Worm (Caenorhabditis elegans): ENCODE measurements around the gene degl-2.

The degl-2 gene

DNA sequence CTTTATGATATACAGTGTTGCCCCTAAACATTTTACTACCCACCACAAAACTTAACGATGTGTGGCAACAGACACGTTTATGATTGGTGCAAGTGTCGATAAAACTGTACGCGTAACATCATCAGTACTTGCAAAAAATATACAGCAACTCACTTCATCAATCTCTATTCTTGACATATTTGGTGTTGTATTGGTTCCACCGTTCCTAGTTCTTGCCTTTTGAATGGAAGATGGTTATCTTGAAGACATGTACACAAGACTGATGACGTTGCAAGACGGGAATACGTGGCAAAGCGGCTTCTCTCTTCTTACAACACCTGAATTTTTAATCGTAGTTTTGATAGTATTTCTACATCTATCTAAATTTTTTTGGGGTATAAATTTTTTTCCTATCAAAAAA, 32.4 kb upstream of the degl-2 start:
- TF ChIP-seq pha-4 (GFP tag; IDR thresholded peaks at IDR 0.05) = no peak
- no peak for TF ChIP-seq pha-4 (tag; optimal IDR thresholded peaks at IDR 0.05)
- TF ChIP-seq nhr-48 (tag; optimal IDR thresholded peaks at IDR 0.05) = no peak
- TF ChIP-seq attf-4 (tag; optimal IDR thresholded peaks at IDR 0.05) = no peak
- no peak for TF ChIP-seq mdt-29 (GFP tag; IDR thresholded peaks at IDR 0.05)
- no peak for TF ChIP-seq F26F4.8 (GFP tag; conservative IDR thresholded peaks at IDR 0.05)
- no peak for TF ChIP-seq tra-1 (GFP tag; IDR thresholded peaks at IDR 0.05)
- TF ChIP-seq dpl-1 (GFP tag; optimal IDR thresholded peaks at IDR 0.05) = no peak
- TF ChIP-seq dmd-9 (GFP tag; IDR thresholded peaks at IDR 0.05) = no peak
- no peak for TF ChIP-seq saeg-2 (GFP tag; IDR thresholded peaks at IDR 0.05)
- no peak for TF ChIP-seq pqm-1 (tag; optimal IDR thresholded peaks at IDR 0.05)
- TF ChIP-seq Y75B8A.6 (GFP tag; IDR thresholded peaks at IDR 0.05) = no peak
- TF ChIP-seq ceh-62 (tag; optimal IDR thresholded peaks at IDR 0.05) = no peak
- no peak for TF ChIP-seq snpc-1.2 (GFP tag; IDR thresholded peaks at IDR 0.05)
- TF ChIP-seq mxl-3 (GFP tag; optimal IDR thresholded peaks at IDR 0.05) = no peak
- no peak for TF ChIP-seq Y48G9A.11 (GFP tag; IDR thresholded peaks at IDR 0.05)
- no peak for TF ChIP-seq rbr-2 (tag; optimal IDR thresholded peaks at IDR 0.05)
- TF ChIP-seq T20F7.1 (GFP tag; optimal IDR thresholded peaks at IDR 0.05) = no peak

DNA sequence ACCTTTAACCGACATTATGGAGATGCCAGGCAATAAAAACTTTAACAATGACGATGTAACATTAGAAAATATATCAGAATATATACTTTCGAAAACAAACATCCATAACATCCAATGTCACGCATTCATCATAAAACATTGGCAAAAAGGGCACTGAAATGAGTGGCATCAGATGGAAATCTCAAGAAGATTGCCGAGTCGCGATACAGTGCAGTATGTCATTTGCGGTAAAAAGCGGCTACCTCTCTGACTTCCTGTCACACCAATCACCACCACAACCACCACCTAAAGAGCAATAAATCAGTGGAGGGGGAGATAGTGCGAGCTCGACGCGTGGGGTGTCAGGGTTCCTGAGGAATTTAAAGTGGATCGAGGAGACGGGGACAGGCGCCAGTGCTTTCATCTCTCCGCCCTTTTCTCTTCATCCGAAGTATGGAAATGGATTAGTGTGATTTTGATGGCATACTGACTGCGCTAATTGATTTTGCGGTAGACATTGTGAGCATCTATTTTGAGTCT, 30.2 kb upstream of the degl-2 start:
- TF ChIP-seq pqm-1 (tag; optimal IDR thresholded peaks at IDR 0.05) = no peak
- TF ChIP-seq daf-16 (GFP tag; optimal IDR thresholded peaks at IDR 0.05) = no peak
- no peak for TF ChIP-seq daf-16 (tag; optimal IDR thresholded peaks at IDR 0.05)
- TF ChIP-seq R02D3.7 (tag; optimal IDR thresholded peaks at IDR 0.05) = no peak
- TF ChIP-seq attf-4 (tag; optimal IDR thresholded peaks at IDR 0.05) = no peak
- TF ChIP-seq unc-62 (GFP tag; optimal IDR thresholded peaks at IDR 0.05 in 1 of 2) = peak in 1 of 2 experiments; percentile 44
- TF ChIP-seq unc-62 (tag; optimal IDR thresholded peaks at IDR 0.05) = no peak
- no peak for TF ChIP-seq F37D6.2 (tag; optimal IDR thresholded peaks at IDR 0.05)
- TF ChIP-seq nhr-48 (tag; optimal IDR thresholded peaks at IDR 0.05) = no peak

DNA sequence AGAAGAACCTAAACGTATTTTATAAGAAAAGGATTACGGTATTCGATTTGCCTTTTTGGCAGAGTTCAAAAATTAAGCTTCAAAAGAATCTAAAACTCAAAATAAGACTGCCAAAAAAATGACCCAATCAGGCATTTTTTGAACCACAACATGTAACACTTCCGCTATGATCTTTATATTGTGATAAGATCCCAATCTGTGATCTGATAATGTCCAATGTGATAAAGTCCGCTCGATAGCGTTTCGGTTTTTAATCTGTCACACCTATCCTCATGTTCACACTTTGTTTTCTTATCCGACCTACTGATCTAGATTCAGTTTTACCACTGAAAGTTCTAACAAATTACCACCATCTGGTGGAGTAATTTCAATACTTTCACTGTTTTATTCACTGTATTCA, 29.2 kb upstream of the degl-2 start:
- TF ChIP-seq zip-2 (tag; optimal IDR thresholded peaks at IDR 0.05) = no peak
- TF ChIP-seq spr-1 (tag; optimal IDR thresholded peaks at IDR 0.05) = no peak
- no peak for TF ChIP-seq nhr-10 (tag; optimal IDR thresholded peaks at IDR 0.05)
- no peak for TF ChIP-seq daf-12 (tag; optimal IDR thresholded peaks at IDR 0.05)
- TF ChIP-seq nhr-25 (tag; optimal IDR thresholded peaks at IDR 0.05; ENCODE audit: borderline replicate concordance, insufficient read depth) = no peak
- no peak for TF ChIP-seq lin-38 (GFP tag; IDR thresholded peaks at IDR 0.05)
- no peak for TF ChIP-seq ceh-44 (GFP tag; IDR thresholded peaks at IDR 0.05)
- TF ChIP-seq snpc-4 (tag; optimal IDR thresholded peaks at IDR 0.05) = no peak
- no peak for TF ChIP-seq hmg-1.1 (GFP tag; IDR thresholded peaks at IDR 0.05)
- no peak for TF ChIP-seq dve-1 (tag; optimal IDR thresholded peaks at IDR 0.05; ENCODE audit: insufficient read depth)
- TF ChIP-seq dpl-1 (GFP tag; optimal IDR thresholded peaks at IDR 0.05) = no peak

DNA sequence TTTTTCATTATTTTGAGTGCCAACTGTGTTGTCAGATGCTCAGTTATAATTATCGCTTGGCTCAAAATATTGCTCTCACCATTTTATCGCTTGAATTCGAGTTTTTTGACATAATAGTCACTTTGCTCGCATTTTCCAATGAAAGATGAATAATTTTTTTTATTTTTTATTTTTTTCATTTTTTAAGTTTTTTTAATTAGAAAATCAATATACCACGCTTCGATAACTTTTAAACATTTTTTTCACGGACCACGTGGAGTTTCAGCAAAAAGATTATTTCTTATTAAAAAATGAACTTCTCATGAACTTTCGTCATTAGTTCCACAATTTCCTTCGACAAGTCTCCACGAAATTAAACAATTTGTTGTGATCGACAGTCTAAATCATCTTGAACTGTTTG, 28.6 kb upstream of the degl-2 start, which contains the start of gene elt-1:
elt-1 (plus strand) TSS at position 301 of the 400 bp plus-strand sequence.
- no peak for TF ChIP-seq lin-15B (tag; optimal IDR thresholded peaks at IDR 0.05)
- no peak for TF ChIP-seq ZK546.5 (tag; optimal IDR thresholded peaks at IDR 0.05)
- TF ChIP-seq madf-5 (GFP tag; IDR thresholded peaks at IDR 0.05) = no peak
- TF ChIP-seq ceh-62 (tag; optimal IDR thresholded peaks at IDR 0.05) = no peak
- TF ChIP-seq nhr-42 (GFP tag; IDR thresholded peaks at IDR 0.05) = no peak
- TF ChIP-seq nhr-28 (tag; optimal IDR thresholded peaks at IDR 0.05) = no peak

All from whole organism, L4 larva.